Worm (Caenorhabditis elegans): ENCODE measurements around the gene tpa-1.

DNA sequence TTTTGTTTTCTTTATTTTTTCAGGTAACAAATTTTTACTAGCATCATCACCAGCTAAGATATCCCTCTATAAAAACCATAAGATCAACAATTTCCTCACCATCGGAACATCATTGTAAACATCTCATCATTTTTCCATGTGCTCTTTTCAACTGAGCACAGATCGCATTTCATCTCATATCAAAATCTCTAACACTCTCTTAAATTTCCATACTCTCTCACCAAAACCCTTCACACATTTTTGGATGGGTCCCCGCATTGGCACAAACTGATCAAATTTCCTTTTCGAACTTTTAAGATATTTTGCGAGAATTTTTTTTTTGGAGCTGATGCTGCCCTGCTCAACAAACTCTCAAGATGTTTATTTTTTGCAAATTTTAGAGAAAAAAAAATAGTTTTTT lies 14.4 kb upstream of the tpa-1 start:
- TF ChIP-seq unc-62 (GFP tag; optimal IDR thresholded peaks at IDR 0.05) (no peak), ces-1 (GFP tag; optimal IDR thresholded peaks at IDR 0.05) (no peak), blmp-1 (tag; optimal IDR thresholded peaks at IDR 0.05) (no peak), hlh-17 (GFP tag; optimal IDR thresholded peaks at IDR 0.05; ENCODE audit: borderline replicate concordance) (no peak), lir-3 (tag; optimal IDR thresholded peaks at IDR 0.05; ENCODE audit: poor library complexity) (no peak), nhr-11 (tag; optimal IDR thresholded peaks at IDR 0.05) (no peak), dsc-1 (tag; optimal IDR thresholded peaks at IDR 0.05) (no peak), lin-15B (tag; optimal IDR thresholded peaks at IDR 0.05) (no peak), mdl-1 (tag; optimal IDR thresholded peaks at IDR 0.05) (no peak), pag-3 (tag; optimal IDR thresholded peaks at IDR 0.05; ENCODE audit: borderline replicate concordance, insufficient read depth) (no peak), aha-1 (tag; optimal IDR thresholded peaks at IDR 0.05) (no peak), fos-1 (tag; optimal IDR thresholded peaks at IDR 0.05) (no peak)

Measured in whole organism, L1 larva.